Fruit fly (Drosophila melanogaster): ENCODE data around the gene Inx6.
"Not testable (repeated sequence)": the region's sequence is repeated elsewhere in the genome, so short reads cannot be mapped to it uniquely, and the experiment has no call there.

Gene Inx6

DNA sequence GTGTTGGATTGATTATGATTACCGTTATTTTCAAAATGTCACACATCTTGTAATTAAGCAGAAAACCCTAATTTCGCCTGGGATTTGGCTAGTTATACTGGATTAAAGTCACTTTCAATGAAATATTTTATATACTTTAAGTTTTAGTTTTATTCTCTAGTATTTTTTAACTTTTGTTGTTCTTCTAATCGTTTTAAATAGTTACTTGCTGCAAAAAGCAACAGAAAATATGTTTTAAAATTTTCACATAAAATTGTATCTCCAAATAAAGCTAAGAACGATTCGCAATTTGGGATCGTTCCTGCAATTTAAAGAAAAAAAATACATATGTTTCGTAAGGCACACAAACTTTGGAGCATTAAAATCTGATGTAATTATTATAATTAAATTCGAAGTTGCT lies at the start of gene Inx6:
Gene Inx6 (minus strand): TSS at position 101 of the 400 bp plus-strand sequence.
- TF ChIP-seq h (optimal IDR thresholded peaks at IDR 0.05), result no peak
- TF ChIP-seq psq (optimal IDR thresholded peaks at IDR 0.05), result no peak
- TF ChIP-seq insv (optimal IDR thresholded peaks at IDR 0.05), result no peak
- TF ChIP-seq Myc (optimal IDR thresholded peaks at IDR 0.05), result no peak
- TF ChIP-seq ttk (optimal IDR thresholded peaks at IDR 0.05), result no peak
- TF ChIP-seq Sin3A (optimal IDR thresholded peaks at IDR 0.05), result no peak

DNA sequence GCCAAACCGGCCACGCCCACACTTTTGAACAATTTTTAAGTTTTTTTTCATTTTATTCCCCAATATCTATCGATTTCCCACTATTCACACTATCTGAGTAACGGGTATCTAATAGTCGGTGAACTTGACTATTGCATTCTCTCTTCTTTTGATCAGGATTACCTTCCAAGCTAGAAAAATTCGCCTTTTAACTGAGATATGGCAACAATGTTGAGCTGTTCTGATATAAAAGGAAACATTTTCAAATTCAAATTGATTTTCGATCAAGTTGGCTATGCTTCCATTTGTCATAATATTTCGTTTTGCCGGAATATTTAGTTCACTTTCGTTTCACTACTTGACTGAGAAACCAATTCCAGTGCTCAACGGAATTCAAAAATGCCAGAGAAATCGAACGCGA lies 10.6 kb downstream of the Inx6 start, which contains the start of gene CG42577:
Gene CG42577 (plus strand): TSS at position 301 of the 400 bp plus-strand sequence.
- TF ChIP-seq insv, Myc, h (optimal IDR thresholded peaks at IDR 0.05): not testable (repeated sequence)

DNA sequence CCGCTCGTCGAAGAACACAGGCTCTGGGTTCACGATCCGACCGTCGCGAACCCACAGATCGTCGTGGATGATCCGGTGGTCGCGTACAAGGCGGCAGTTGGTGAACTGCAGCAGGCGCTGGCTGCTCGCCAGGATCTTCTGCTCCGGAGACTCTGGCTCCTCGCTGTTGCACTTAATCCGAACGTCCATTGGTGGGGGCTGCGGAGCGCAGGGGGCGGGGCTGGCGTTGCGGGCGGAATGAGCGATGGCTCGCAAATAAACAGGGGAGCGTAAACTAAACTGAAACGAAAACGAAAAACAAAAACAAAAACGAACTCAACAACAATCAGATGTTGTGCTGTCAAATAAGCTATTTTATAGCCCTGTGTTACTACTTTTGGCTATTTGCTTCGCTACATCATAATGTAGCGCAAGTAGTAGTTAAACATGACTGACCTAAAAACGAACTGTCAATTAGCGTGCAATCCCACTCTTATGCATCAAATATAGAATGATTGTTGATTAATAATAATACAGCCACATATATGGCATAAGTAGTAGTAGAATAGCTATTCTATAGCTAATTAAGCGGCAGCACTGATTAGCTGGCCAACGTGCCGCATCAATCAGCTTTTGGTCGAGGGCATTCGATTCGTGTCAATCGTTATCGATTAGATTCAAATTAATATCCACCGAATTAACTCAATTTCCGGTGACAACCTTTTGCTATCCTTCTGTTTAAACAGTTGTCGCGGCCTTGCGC lies 12.5 kb downstream of the Inx6 start, which contains the start of gene CG17065:
Gene CG17065 (minus strand): TSS at position 351 of the 742 bp plus-strand sequence.
- peak; percentile 97 for TF ChIP-seq psq (optimal IDR thresholded peaks at IDR 0.05)
- TF ChIP-seq insv (optimal IDR thresholded peaks at IDR 0.05), result no peak

DNA sequence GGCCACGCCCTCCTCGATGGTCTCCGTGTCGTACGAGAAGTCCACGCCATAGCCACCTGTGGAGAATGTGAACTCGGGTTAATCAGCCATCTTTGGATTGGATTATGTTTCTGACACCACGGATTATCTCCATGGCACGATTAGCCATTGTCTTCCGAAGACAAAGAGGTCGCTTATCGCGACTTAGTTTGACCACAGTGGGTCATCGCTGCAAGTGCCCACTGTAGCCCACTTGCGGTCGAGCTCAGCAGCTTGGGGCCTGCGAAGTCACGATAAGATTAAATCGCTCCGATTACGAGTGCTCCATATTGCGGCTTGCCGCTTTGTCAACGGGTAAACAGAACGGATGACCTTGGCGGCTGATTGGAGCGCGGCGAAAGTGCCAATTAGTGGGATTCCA lies 13.6 kb downstream of the Inx6 start:
- TF ChIP-seq psq (optimal IDR thresholded peaks at IDR 0.05) (no peak), Myc (optimal IDR thresholded peaks at IDR 0.05) (no peak), ttk (optimal IDR thresholded peaks at IDR 0.05) (no peak), Sin3A (optimal IDR thresholded peaks at IDR 0.05) (no peak), h (optimal IDR thresholded peaks at IDR 0.05) (no peak), insv (optimal IDR thresholded peaks at IDR 0.05) (no peak)

DNA sequence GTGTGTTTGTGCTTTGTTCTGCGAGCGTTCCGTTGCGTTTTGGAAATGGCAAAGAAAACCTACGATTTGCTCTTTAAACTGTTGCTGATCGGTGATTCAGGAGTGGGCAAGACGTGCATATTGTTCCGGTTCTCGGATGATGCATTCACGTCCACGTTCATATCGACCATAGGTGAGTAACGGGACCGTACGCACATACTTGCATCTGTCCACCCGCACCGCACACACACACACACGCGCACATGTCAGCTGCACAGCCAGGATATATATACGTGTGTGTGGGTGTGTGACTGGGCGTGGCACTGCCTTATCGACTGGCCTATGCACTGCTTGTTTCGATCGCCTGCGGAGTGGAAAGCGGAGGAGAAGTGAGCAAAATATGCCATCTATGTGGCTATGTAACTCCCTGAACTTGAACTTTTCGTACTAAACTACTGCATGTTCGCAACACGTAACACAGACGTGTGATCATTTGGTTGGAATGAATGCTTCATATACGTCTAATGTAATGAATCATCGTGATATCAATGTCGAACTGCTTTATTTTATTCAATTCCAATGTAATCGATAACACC lies 17.9 kb downstream of the Inx6 start:
- TF ChIP-seq ttk (optimal IDR thresholded peaks at IDR 0.05) (no peak), insv (optimal IDR thresholded peaks at IDR 0.05) (no peak), psq (optimal IDR thresholded peaks at IDR 0.05) (no peak), Myc (optimal IDR thresholded peaks at IDR 0.05) (no peak), h (optimal IDR thresholded peaks at IDR 0.05) (no peak), Sin3A (optimal IDR thresholded peaks at IDR 0.05) (no peak)

DNA sequence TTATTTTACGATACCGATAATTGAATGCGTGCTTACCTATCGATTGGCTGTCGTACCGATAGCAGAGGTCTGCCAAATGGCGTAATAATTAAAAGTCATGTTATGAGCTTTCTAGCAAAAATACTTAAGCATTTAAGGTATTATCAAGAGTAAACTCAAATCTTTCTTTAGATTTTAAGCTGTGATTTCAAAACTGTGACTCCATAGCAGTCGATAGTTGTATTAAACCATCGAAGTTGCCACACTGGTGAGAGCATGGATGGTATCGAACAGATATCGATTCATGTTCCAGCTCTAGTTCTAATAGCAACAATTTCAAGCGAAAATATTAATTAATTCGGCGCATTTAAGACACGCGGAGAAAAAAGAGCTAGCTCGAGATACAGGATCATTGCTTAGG lies 18.5 kb downstream of the Inx6 start, which contains the start of the genes CG17068 and Rab10:
Gene CG17068 (minus strand): TSS at position 25 of the 400 bp plus-strand sequence.
Gene Rab10 (plus strand): TSS at position 270 of the 400 bp plus-strand sequence.
- TF ChIP-seq Myc (optimal IDR thresholded peaks at IDR 0.05) (no peak), psq (optimal IDR thresholded peaks at IDR 0.05) (no peak), insv (optimal IDR thresholded peaks at IDR 0.05) (no peak), ttk (optimal IDR thresholded peaks at IDR 0.05) (no peak), Sin3A (optimal IDR thresholded peaks at IDR 0.05) (no peak), h (optimal IDR thresholded peaks at IDR 0.05) (no peak)

DNA sequence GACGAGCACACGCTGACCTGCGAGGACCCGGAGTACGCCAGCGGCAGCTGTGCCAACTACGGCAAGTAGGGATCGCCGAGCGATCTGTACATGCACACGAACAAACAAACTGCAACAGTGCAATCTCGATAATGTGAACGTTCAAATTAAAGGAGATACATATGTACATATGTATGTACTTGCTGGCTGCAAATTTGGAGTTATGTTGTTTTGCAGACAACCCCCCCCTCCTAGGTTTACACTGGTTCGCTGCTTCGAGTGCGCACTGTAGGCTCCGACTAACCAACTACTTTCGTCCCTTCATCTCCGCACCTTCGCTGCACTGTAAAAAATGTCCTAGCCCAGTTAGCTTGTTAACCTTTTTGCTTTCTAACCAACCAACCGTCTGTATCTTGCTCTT lies 21.9 kb downstream of the Inx6 start:
- TF ChIP-seq psq (optimal IDR thresholded peaks at IDR 0.05) (no peak), h (optimal IDR thresholded peaks at IDR 0.05) (no peak), ttk (optimal IDR thresholded peaks at IDR 0.05) (no peak), Myc (optimal IDR thresholded peaks at IDR 0.05) (no peak), Sin3A (optimal IDR thresholded peaks at IDR 0.05) (no peak), insv (optimal IDR thresholded peaks at IDR 0.05) (no peak)

DNA sequence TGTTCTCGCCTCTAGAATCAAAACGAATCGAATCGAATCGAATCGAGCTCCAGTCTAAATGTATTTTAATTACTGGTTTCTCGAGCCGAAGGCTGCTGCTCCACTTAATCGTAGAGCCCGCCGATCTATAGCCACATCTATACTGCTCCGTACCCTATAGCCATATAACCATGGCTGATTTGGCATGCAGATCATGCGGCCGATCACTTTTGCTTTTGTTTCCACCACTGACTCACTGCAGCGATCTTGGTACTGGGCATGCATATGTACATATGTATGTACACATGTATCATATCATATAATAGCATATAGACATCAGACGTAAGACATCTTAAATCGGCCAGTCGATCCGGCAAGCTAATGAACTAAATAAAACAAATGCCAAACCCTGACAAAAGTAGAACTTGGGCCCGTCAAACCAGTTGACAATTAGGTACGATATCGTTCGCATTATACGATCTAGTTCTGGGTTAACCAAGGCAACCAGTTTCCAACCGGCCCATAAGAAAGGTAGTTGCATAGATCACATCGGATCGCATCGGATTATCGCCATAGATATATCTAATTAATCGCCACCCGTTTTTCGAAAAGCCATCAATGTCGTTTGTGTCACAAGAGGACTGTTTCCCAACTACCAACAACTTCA lies 24.2 kb downstream of the Inx6 start:
- no peak for TF ChIP-seq Sin3A (optimal IDR thresholded peaks at IDR 0.05)
- TF ChIP-seq psq (optimal IDR thresholded peaks at IDR 0.05), result no peak
- TF ChIP-seq h (optimal IDR thresholded peaks at IDR 0.05), result no peak
- TF ChIP-seq Myc (optimal IDR thresholded peaks at IDR 0.05), result no peak
- no peak for TF ChIP-seq ttk (optimal IDR thresholded peaks at IDR 0.05)
- TF ChIP-seq insv (optimal IDR thresholded peaks at IDR 0.05), result no peak

DNA sequence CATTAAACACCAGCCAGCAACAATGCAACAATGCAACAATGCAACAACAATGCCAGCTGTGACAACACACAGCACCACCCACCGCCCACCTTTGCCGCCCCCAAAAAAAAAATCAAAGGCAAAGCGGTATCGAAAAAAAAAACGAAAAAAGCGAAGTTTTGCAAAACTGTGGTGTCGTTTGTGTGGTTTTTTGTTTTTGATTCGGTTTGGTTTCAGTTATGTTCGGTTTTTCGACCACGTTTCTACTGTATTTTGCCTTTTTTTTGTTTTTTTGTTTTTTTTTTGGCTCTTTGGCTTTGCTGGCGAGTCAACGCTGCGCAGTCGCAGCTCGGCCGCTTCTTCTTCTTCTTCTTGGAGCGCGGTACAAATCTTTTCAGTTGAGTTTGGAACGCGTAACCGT lies 25.3 kb downstream of the Inx6 start, which contains the start of gene Peritrophin-A:
Gene Peritrophin-A (plus strand): TSS at position 370 of the 400 bp plus-strand sequence.
- no peak for TF ChIP-seq psq (optimal IDR thresholded peaks at IDR 0.05)
- no peak for TF ChIP-seq insv (optimal IDR thresholded peaks at IDR 0.05)
- TF ChIP-seq h (optimal IDR thresholded peaks at IDR 0.05), result no peak
- no peak for TF ChIP-seq Myc (optimal IDR thresholded peaks at IDR 0.05)
- TF ChIP-seq Sin3A (optimal IDR thresholded peaks at IDR 0.05), result no peak
- no peak for TF ChIP-seq ttk (optimal IDR thresholded peaks at IDR 0.05)

DNA sequence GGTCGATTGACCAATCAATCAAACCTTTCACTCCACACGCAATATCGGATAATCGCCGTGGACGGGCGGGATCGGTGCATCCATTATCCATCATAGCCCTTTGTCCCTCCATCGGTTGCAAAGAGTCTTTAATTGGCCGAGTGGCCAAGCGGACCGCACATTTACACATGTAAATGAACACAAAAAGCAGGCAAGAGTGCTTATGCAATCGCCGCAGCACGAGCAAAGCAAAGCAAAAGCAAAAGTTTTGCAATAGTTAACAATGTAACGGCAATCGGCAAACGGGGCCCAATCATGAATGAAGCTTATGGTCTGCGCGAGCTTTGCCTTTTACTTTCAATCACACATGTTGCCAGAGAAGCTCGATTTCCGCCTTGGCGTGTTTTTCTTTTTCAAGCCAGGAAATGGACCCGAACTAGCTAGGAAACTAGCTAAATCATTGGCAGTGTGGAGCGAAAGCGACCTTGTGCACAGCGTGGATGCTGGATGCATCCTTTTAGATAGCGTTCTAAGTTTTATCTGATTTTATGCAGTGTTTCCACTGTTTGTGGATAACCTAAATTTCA lies 26.2 kb downstream of the Inx6 start:
- TF ChIP-seq h (optimal IDR thresholded peaks at IDR 0.05) (no peak), Myc (optimal IDR thresholded peaks at IDR 0.05) (no peak), insv (optimal IDR thresholded peaks at IDR 0.05) (no peak), ttk (optimal IDR thresholded peaks at IDR 0.05) (no peak), psq (optimal IDR thresholded peaks at IDR 0.05) (no peak), Sin3A (optimal IDR thresholded peaks at IDR 0.05) (no peak)

DNA sequence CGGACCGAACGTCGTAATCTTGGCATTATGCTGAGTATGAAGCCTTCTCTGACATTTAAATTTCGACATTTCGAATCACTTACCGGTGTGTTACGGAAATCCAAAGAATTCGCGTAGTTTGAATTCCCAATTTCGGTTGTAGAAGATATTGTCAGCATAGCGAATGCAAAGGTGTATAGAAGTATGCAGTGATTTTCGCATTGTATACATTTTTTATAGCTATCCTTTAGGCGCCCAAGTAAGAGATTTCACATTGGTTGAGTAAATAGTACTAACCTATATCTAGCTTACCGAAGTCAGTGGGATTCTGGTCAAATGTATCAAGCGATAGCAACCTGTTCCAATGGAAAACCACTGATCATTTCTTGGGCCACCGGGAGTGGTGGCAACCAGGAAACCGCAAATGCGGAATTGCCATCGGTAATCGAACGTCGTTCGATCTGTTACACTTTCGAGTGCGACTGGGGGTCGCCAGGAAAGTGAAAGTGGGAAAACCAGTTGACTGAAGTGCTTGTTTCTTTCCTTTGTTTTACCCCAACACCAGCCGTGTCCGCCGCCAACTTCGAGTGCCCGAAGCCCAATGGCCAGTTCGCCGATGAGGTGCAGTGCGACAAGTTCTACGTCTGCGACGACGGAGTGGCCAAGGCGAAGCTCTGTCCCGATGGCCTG lies 28.9 kb downstream of the Inx6 start:
- TF ChIP-seq Myc (optimal IDR thresholded peaks at IDR 0.05), result no peak
- TF ChIP-seq psq (optimal IDR thresholded peaks at IDR 0.05), result no peak
- TF ChIP-seq ttk (optimal IDR thresholded peaks at IDR 0.05), result no peak
- no peak for TF ChIP-seq insv (optimal IDR thresholded peaks at IDR 0.05)
- TF ChIP-seq Sin3A (optimal IDR thresholded peaks at IDR 0.05), result no peak
- no peak for TF ChIP-seq h (optimal IDR thresholded peaks at IDR 0.05)
